Worm (Caenorhabditis elegans): ENCODE measurements around the gene daf-9.

DNA sequence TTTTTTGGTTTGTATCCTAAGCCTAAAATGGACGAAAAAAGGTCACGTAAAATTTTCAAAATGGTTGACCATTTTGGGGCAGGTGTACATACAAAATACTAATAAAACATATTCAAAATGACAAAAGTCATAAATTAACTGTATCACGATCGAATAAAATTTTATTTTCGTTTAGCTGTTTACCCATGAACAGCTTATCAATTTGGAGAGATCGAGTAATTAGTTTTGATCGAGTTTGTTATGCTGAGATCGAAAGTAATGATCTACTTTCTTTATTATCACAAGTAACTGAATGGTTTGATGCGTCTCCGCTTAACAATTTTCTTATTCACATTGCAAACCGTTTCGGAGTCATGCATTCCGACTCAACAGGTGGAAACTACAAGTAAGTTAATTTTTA is 8.9 kb upstream of the daf-9 start, which contains the start of gene T13C5.10:
- TF ChIP-seq ztf-29 (GFP tag; IDR thresholded peaks at IDR 0.05) (no peak), cog-1 (tag; optimal IDR thresholded peaks at IDR 0.05) (no peak)

All from whole organism, midembryonic.